Worm (Caenorhabditis elegans): ENCODE results near the gene nspc-10.

- TF ChIP-seq lin-15B (tag; optimal IDR thresholded peaks at IDR 0.05): no peak
- no peak for TF ChIP-seq ztf-11 (tag; optimal IDR thresholded peaks at IDR 0.05)
- no peak for TF ChIP-seq nhr-76 (tag; optimal IDR thresholded peaks at IDR 0.05)
- no peak for TF ChIP-seq elt-3 (tag; optimal IDR thresholded peaks at IDR 0.05)
These were observed 15.5 kb downstream of the nspc-10 start, which contains the start of gene nspc-14 for ce11 chrX:12358957-12359356.
